Worm (Caenorhabditis elegans): ENCODE data around the gene nhr-175.

nhr-175 gene

ce11 chrV:13862505-13862904 lies 4.0 kb upstream of the nhr-175 start, which contains the start of gene srx-137:
TSS of gene srx-137 (plus strand) at chrV:13862805.
- TF ChIP-seq nhr-12 (tag; optimal IDR thresholded peaks at IDR 0.05) (no peak), flh-1 (GFP tag; optimal IDR thresholded peaks at IDR 0.05) (no peak), M03D4.4 (tag; optimal IDR thresholded peaks at IDR 0.05) (no peak), drap-1 (GFP tag; optimal IDR thresholded peaks at IDR 0.05) (no peak), lin-13 (tag; optimal IDR thresholded peaks at IDR 0.05) (no peak), elt-3 (tag; optimal IDR thresholded peaks at IDR 0.05) (no peak), lin-32 (GFP tag; optimal IDR thresholded peaks at IDR 0.05) (no peak)

- TF ChIP-seq sptf-1 (tag; optimal IDR thresholded peaks at IDR 0.05) (no peak), lin-13 (tag; optimal IDR thresholded peaks at IDR 0.05) (no peak), M03D4.4 (tag; optimal IDR thresholded peaks at IDR 0.05) (no peak), mep-1 (tag; optimal IDR thresholded peaks at IDR 0.05) (no peak), nhr-237 (tag; optimal IDR thresholded peaks at IDR 0.05) (no peak), nhr-12 (tag; optimal IDR thresholded peaks at IDR 0.05) (no peak), unc-39 (tag; optimal IDR thresholded peaks at IDR 0.05) (no peak), nhr-28 (tag; optimal IDR thresholded peaks at IDR 0.05) (no peak), ceh-43 (GFP tag; optimal IDR thresholded peaks at IDR 0.05) (no peak), snpc-4 (tag; optimal IDR thresholded peaks at IDR 0.05) (no peak), ceh-83 (GFP tag; optimal IDR thresholded peaks at IDR 0.05) (no peak), elt-1 (tag; optimal IDR thresholded peaks at IDR 0.05; ENCODE audit: borderline replicate concordance, insufficient read depth) (no peak), ham-2 (GFP tag; optimal IDR thresholded peaks at IDR 0.05) (no peak), ceh-39 (tag; optimal IDR thresholded peaks at IDR 0.05) (no peak), pha-4 (tag; optimal IDR thresholded peaks at IDR 0.05) (no peak), elt-3 (tag; optimal IDR thresholded peaks at IDR 0.05) (no peak)
Measured at ce11 chrV:13863700-13864099, 2.8 kb upstream of the nhr-175 start.

ce11 chrV:13868886-13869285 lies 2.4 kb downstream of the nhr-175 start:
- TF ChIP-seq sem-2 (GFP tag; optimal IDR thresholded peaks at IDR 0.05) (peak; percentile 46), ceh-83 (GFP tag; optimal IDR thresholded peaks at IDR 0.05) (peak; percentile 31), tbx-8 (GFP tag; optimal IDR thresholded peaks at IDR 0.05) (peak; percentile 11), cnd-1 (tag; optimal IDR thresholded peaks at IDR 0.05) (peak; percentile 58), drap-1 (GFP tag; optimal IDR thresholded peaks at IDR 0.05) (peak; percentile 50), ceh-43 (GFP tag; optimal IDR thresholded peaks at IDR 0.05) (peak; percentile 5)

ce11 chrV:13869551-13869950 lies 3.1 kb downstream of the nhr-175 start:
- TF ChIP-seq lsy-2 (tag; optimal IDR thresholded peaks at IDR 0.05) (no peak), nhr-12 (tag; optimal IDR thresholded peaks at IDR 0.05) (no peak), unc-62 (GFP tag; optimal IDR thresholded peaks at IDR 0.05) (no peak), pha-4 (tag; optimal IDR thresholded peaks at IDR 0.05) (no peak), cnd-1 (tag; optimal IDR thresholded peaks at IDR 0.05) (no peak), elt-3 (tag; optimal IDR thresholded peaks at IDR 0.05) (no peak), sptf-1 (tag; optimal IDR thresholded peaks at IDR 0.05) (no peak), tbx-8 (GFP tag; optimal IDR thresholded peaks at IDR 0.05) (no peak), blmp-1 (tag; optimal IDR thresholded peaks at IDR 0.05) (no peak)

- no peak for TF ChIP-seq unc-120 (tag; optimal IDR thresholded peaks at IDR 0.05; ENCODE audit: poor library complexity, severe bottlenecking)
- no peak for TF ChIP-seq nhr-12 (tag; optimal IDR thresholded peaks at IDR 0.05)
- no peak for TF ChIP-seq elt-3 (tag; optimal IDR thresholded peaks at IDR 0.05)
- no peak for TF ChIP-seq ceh-83 (GFP tag; optimal IDR thresholded peaks at IDR 0.05)
- TF ChIP-seq nhr-28 (tag; optimal IDR thresholded peaks at IDR 0.05): no peak
- no peak for TF ChIP-seq zip-8 (tag; optimal IDR thresholded peaks at IDR 0.05)
- no peak for TF ChIP-seq mab-5 (tag; optimal IDR thresholded peaks at IDR 0.05)
- no peak for TF ChIP-seq nhr-2 (tag; optimal IDR thresholded peaks at IDR 0.05)
Measured at ce11 chrV:13872895-13873294, 6.4 kb downstream of the nhr-175 start, which contains the start of gene cpt-5. TSS of gene cpt-5 (plus strand) at chrV:13873195.

ce11 chrV:13873323-13873722 lies 6.8 kb downstream of the nhr-175 start:
- TF ChIP-seq nhr-76 (tag; optimal IDR thresholded peaks at IDR 0.05): no peak
- no peak for TF ChIP-seq ceh-39 (tag; optimal IDR thresholded peaks at IDR 0.05)
- TF ChIP-seq tbx-8 (GFP tag; optimal IDR thresholded peaks at IDR 0.05): no peak
- no peak for TF ChIP-seq sem-2 (GFP tag; optimal IDR thresholded peaks at IDR 0.05)
- no peak for TF ChIP-seq ces-1 (GFP tag; optimal IDR thresholded peaks at IDR 0.05)
- TF ChIP-seq flh-1 (GFP tag; optimal IDR thresholded peaks at IDR 0.05): no peak
- no peak for TF ChIP-seq lin-32 (GFP tag; optimal IDR thresholded peaks at IDR 0.05)
- TF ChIP-seq lsy-2 (tag; optimal IDR thresholded peaks at IDR 0.05): no peak
- no peak for TF ChIP-seq pha-4 (tag; optimal IDR thresholded peaks at IDR 0.05)
- TF ChIP-seq ham-2 (GFP tag; optimal IDR thresholded peaks at IDR 0.05): no peak
- no peak for TF ChIP-seq lin-13 (tag; optimal IDR thresholded peaks at IDR 0.05)
- TF ChIP-seq bed-3 (GFP tag; optimal IDR thresholded peaks at IDR 0.05): no peak
- TF ChIP-seq nhr-2 (tag; optimal IDR thresholded peaks at IDR 0.05): no peak
- TF ChIP-seq sptf-1 (tag; optimal IDR thresholded peaks at IDR 0.05): no peak
- TF ChIP-seq mep-1 (tag; optimal IDR thresholded peaks at IDR 0.05): no peak

Measured in whole organism, mixed stage, embryonic.